Worm (Caenorhabditis elegans): ENCODE measurements around the gene F20H11.1.

Gene F20H11.1

DNA sequence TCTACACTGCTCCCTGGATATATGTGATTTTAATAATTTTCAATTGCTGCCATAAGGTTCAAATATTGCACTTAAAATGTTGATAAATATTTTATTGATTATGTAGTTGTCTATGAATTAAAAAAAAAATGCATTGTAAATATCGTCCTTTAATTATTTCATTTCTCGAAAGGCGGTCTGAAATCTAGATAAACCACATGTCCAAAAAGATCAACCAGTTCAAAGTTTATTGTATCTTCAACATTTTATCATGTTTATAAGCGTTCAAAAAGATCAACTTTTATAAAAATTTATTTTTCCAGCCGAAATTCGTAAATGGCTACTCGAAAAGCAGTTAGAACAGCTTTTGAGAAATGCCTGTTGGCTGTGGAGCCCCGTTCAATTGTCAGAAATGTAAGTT lies 28.0 kb upstream of the F20H11.1 start, which contains the start of gene C13B9.2 (continued):
- TF ChIP-seq ztf-26 (tag; optimal IDR thresholded peaks at IDR 0.05), result no peak

- no peak for TF ChIP-seq F55B11.4 (tag; optimal IDR thresholded peaks at IDR 0.05; ENCODE audit: borderline replicate concordance, insufficient read depth)
- no peak for TF ChIP-seq hmg-1.2 (GFP tag; IDR thresholded peaks at IDR 0.05)
- TF ChIP-seq nfyb-1 (GFP tag; IDR thresholded peaks at IDR 0.05), result no peak
- TF ChIP-seq dpl-1 (GFP tag; optimal IDR thresholded peaks at IDR 0.05), result peak; percentile 74
- peak; percentile 92 for TF ChIP-seq mcd-1 (GFP tag; IDR thresholded peaks at IDR 0.05)
- 0 out of 2 replicates have a peak, but pooled peaks have one; percentile 23 for TF ChIP-seq F33H1.4 (GFP tag; IDR thresholded peaks at IDR 0.05)
- TF ChIP-seq efl-1 (GFP tag; optimal IDR thresholded peaks at IDR 0.05), result peak; percentile 65
- TF ChIP-seq egl-18 (GFP tag; IDR thresholded peaks at IDR 0.05), result no peak
- TF ChIP-seq fkh-3 (tag; optimal IDR thresholded peaks at IDR 0.05), result no peak
- no peak for TF ChIP-seq D2030.7 (GFP tag; IDR thresholded peaks at IDR 0.05)
- TF ChIP-seq lin-54 (GFP tag; optimal IDR thresholded peaks at IDR 0.05), result peak; percentile 91
- TF ChIP-seq lin-35 (GFP tag; optimal IDR thresholded peaks at IDR 0.05), result peak in 2 of 3 experiments; percentile 54 to 87
These were observed 23.1 kb upstream of the F20H11.1 start, which contains the start of gene cmtr-2 for ce11 chrIII:6615064-6615463. TSS of gene cmtr-2 (plus strand) at chrIII:6615414.

ce11 chrIII:6612282-6612681 lies 20.3 kb upstream of the F20H11.1 start, which contains the start of gene ctsa-4.2:
TSS of gene ctsa-4.2 (plus strand) at chrIII:6612528.
- TF ChIP-seq nhr-80 (tag; optimal IDR thresholded peaks at IDR 0.05), result peak; percentile 70
- TF ChIP-seq lsy-27 (tag; optimal IDR thresholded peaks at IDR 0.05; ENCODE audit: borderline replicate concordance, insufficient read depth), result no peak
- TF ChIP-seq ceh-58 (GFP tag; IDR thresholded peaks at IDR 0.05), result no peak

- TF ChIP-seq madf-3 (GFP tag; IDR thresholded peaks at IDR 0.05) (no peak), zim-3 (tag; optimal IDR thresholded peaks at IDR 0.05) (no peak), ceh-27 (GFP tag; optimal IDR thresholded peaks at IDR 0.05) (no peak), cebp-1 (GFP tag; IDR thresholded peaks at IDR 0.05) (no peak), cebp-1 (tag; optimal IDR thresholded peaks at IDR 0.05) (no peak), snpc-1.3 (tag; optimal IDR thresholded peaks at IDR 0.05; ENCODE audit: insufficient read depth) (no peak), attf-6 (GFP tag; IDR thresholded peaks at IDR 0.05) (no peak), madf-6 (GFP tag; IDR thresholded peaks at IDR 0.05) (no peak), ztf-26 (tag; optimal IDR thresholded peaks at IDR 0.05) (no peak), T26A5.8 (tag; optimal IDR thresholded peaks at IDR 0.05) (no peak), B0019.2 (GFP tag; conservative IDR thresholded peaks at IDR 0.05) (no peak), egrh-3 (GFP tag; IDR thresholded peaks at IDR 0.05) (no peak), snpc-1.1 (tag; optimal IDR thresholded peaks at IDR 0.05; ENCODE audit: insufficient read depth) (no peak)
These were observed 18.5 kb upstream of the F20H11.1 start, which contains the start of gene srh-40 for ce11 chrIII:6610522-6610921. TSS of gene srh-40 (plus strand) at chrIII:6610822.

DNA sequence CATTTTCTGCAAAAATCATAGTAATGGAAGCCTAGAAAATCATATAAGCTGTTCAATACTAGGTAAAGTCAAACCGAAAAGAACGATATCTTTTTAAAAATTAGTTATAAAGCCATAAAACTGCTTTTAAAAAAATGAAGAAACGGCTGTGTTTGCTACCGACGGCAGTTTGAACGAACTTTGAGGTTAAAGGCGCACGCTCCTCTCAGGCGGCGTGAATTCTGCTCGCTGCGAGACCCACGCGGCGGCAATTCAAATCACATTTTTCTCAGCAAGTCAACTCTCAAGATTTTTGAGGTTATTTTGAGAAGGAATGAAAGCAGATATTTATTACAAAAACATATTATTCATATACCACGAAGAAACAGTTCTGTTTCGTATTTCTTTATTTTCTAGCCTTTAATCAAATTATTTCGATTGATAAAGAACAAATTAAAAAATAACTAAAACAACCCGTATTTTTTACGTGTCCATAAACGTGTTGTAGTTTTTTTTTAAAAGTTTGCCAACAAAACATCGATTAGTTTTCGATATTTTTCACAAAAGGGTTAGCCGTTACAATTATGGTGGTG lies 16.2 kb upstream of the F20H11.1 start, which contains the start of the genes mdh-2 and F20H11.4:
TSS of gene mdh-2 (minus strand) at position 6 of the 572 bp plus-strand sequence.
TSS of gene F20H11.4 (plus strand) at position 522 of the 572 bp plus-strand sequence.
- peak; percentile 57 for TF ChIP-seq ZK185.1 (tag; optimal IDR thresholded peaks at IDR 0.05; ENCODE audit: poor library complexity, severe bottlenecking)
- no peak for TF ChIP-seq ztf-26 (tag; optimal IDR thresholded peaks at IDR 0.05)
- peak; percentile 38 for TF ChIP-seq nhr-80 (tag; optimal IDR thresholded peaks at IDR 0.05)
- no peak for TF ChIP-seq hlh-26 (GFP tag; conservative IDR thresholded peaks at IDR 0.05)
- TF ChIP-seq tbp1 (GFP tag; optimal IDR thresholded peaks at IDR 0.05), result peak; percentile 54
- TF ChIP-seq let-607 (tag; optimal IDR thresholded peaks at IDR 0.05), result peak in 1 of 2 experiments; percentile 17
- TF ChIP-seq lin-35 (GFP tag; optimal IDR thresholded peaks at IDR 0.05), result peak; percentile 22 to 89 (median 40)
- peak; percentile 44; the same call in 1 of the 2 replicates for TF ChIP-seq ceh-91 (GFP tag; IDR thresholded peaks at IDR 0.05)
- no peak for TF ChIP-seq rcor-1 (GFP tag; IDR thresholded peaks at IDR 0.05)
- TF ChIP-seq Y53G8AR.9 (GFP tag; conservative IDR thresholded peaks at IDR 0.05), result 0 out of 2 replicates have a peak, but pooled peaks have one; percentile 18
- TF ChIP-seq sea-2 (GFP tag; IDR thresholded peaks at IDR 0.05), result no peak
- peak; percentile 37 for TF ChIP-seq lin-40 (tag; optimal IDR thresholded peaks at IDR 0.05)
- peak; percentile 42; the same call in 1 of the 2 replicates for TF ChIP-seq pbrm-1 (GFP tag; IDR thresholded peaks at IDR 0.05)
- TF ChIP-seq lsl-1 (GFP tag; optimal IDR thresholded peaks at IDR 0.05), result peak; percentile 62
- peak; percentile 17 for TF ChIP-seq snpc-3.4 (tag; optimal IDR thresholded peaks at IDR 0.05)
